Worm (Caenorhabditis elegans) whole organism, L4 larva: Measurements from ENCODE around the gene rgs-3.

Experiments
- ama-1 ChIP-seq: fragments of 150-350 bp; optimal IDR thresholded peaks from 2 replicates; lab custom pipeline; 2014; ENCODE audit warnings: inconsistent platforms, mixed read lengths
- lir-3 ChIP-seq: sonication (generic microtip); optimal IDR thresholded peaks from 2 replicates; lab custom pipeline; 2016; ENCODE audit warnings: mild to moderate bottlenecking, missing genetic modification characterization, missing compliant biosample characterization
- nhr-25 ChIP-seq: sonication (generic microtip); optimal IDR thresholded peaks from 2 replicates; lab custom pipeline; 2017; ENCODE audit warnings: missing genetic modification characterization, mild to moderate bottlenecking, missing compliant biosample characterization, antibody characterized with exemption, moderate library complexity, borderline replicate concordance; ENCODE audit not compliant: insufficient read depth
- nhr-76 ChIP-seq: fragments of 150-350 bp; optimal IDR thresholded peaks from 2 replicates; lab custom pipeline; 2014; ENCODE audit warnings: missing biosample characterization, missing genetic modification characterization
- nhr-77 ChIP-seq: fragments of 150-350 bp; optimal IDR thresholded peaks from 2 replicates; lab custom pipeline; 2014; ENCODE audit warnings: missing biosample characterization, missing genetic modification characterization
- pha-4 ChIP-seq, 2 experiments: fragments of 150-350 bp in 1 of 2; fragments of 200-800 bp in 1 of 2; sonication (Bioruptor generic) in 1 of 2; IDR thresholded peaks in 1 of 2; optimal IDR thresholded peaks in 1 of 2; 2 replicates each; pipeline versions ENCODE4 v1.3.6 to Lab custom; 2014 to 2022; ENCODE audit warnings: missing genetic modification characterization in 2 of 2, missing genetic modification reagents in 2 of 2, missing biosample characterization in 1 of 2, missing compliant biosample characterization in 1 of 2
- snpc-4 ChIP-seq: fragments of 150-350 bp; optimal IDR thresholded peaks from 2 replicates; lab custom pipeline; 2014; ENCODE audit warnings: missing biosample characterization, missing genetic modification characterization

ce11 chrII:6099500-6099899 lies at the start of gene rgs-3:
- TF ChIP-seq nhr-76 (tag; lab: Kevin White, UChicago) (no peak), nhr-77 (tag; lab: Kevin White, UChicago) (no peak), nhr-25 (no peak), snpc-4 (no peak), pha-4 (GFP tag; IDR thresholded peaks at IDR 0.05; lab: Robert Waterston, UW) (no peak), pha-4 (tag; optimal IDR thresholded peaks at IDR 0.05; lab: Kevin White, UChicago) (no peak), ama-1 (no peak), lir-3 (no peak)
